Fruit fly (Drosophila melanogaster): Measurements from ENCODE around the gene kek5.

The kek5 gene

dm6 chrX:19323835-19324133 is 29.2 kb upstream of the kek5 start (continued):
- peak; percentile 69 for TF ChIP-seq CG6254 (GFP tag; optimal IDR thresholded peaks at IDR 0.05)
- peak; percentile 34 for TF ChIP-seq CG8281 (tag; optimal IDR thresholded peaks at IDR 0.05)
- TF ChIP-seq Ets97D (GFP tag; optimal IDR thresholded peaks at IDR 0.05) = peak; percentile 26
- TF ChIP-seq inv (GFP tag; IDR thresholded peaks at IDR 0.05; ENCODE audit: partially characterized antibody) = no peak
- TF ChIP-seq da (GFP tag; optimal IDR thresholded peaks at IDR 0.05) = no peak
- TF ChIP-seq CG15601 (tag; optimal IDR thresholded peaks at IDR 0.05) = peak; percentile 39
- peak; percentile 82 for TF ChIP-seq CG30403 (GFP tag; optimal IDR thresholded peaks at IDR 0.05)
- TF ChIP-seq CG14710 (tag; optimal IDR thresholded peaks at IDR 0.05) = peak; percentile 66
- no peak for TF ChIP-seq vnd (GFP tag; IDR thresholded peaks at IDR 0.05; ENCODE audit: partially characterized antibody)
- peak; percentile 52 for TF ChIP-seq wor (GFP tag; IDR thresholded peaks at IDR 0.05)
- no peak for TF ChIP-seq HLH4C (GFP tag; IDR thresholded peaks at IDR 0.05; ENCODE audit: partially characterized antibody)
- peak in 1 of 2 experiments; percentile 1 for TF ChIP-seq Trl (optimal IDR thresholded peaks at IDR 0.05)
- peak; percentile 73 for TF ChIP-seq Trl (GFP tag; optimal IDR thresholded peaks at IDR 0.05)
- peak; percentile 61; the same call in 1 of the 3 replicates for TF ChIP-seq CG11560 (tag; IDR thresholded peaks at IDR 0.05)
- TF ChIP-seq NC2α (GFP tag; optimal IDR thresholded peaks at IDR 0.05) = peak; percentile 3
- TF ChIP-seq CG7786 (GFP tag; optimal IDR thresholded peaks at IDR 0.05) = peak; percentile 67
- peak; percentile 85 for TF ChIP-seq unpg (GFP tag; optimal IDR thresholded peaks at IDR 0.05)
- TF ChIP-seq TFAM (GFP tag; optimal IDR thresholded peaks at IDR 0.05) = no peak
- peak; percentile 59; the same call in 1 of the 2 replicates for TF ChIP-seq GATAe (GFP tag; conservative IDR thresholded peaks at IDR 0.05)
- TF ChIP-seq kay (GFP tag; optimal IDR thresholded peaks at IDR 0.05) = no peak
- peak; percentile 72 for TF ChIP-seq CG1647 (GFP tag; optimal IDR thresholded peaks at IDR 0.05)
- TF ChIP-seq yki (optimal IDR thresholded peaks at IDR 0.05) = no peak
- peak; percentile 76 for TF ChIP-seq CG34422 (GFP tag; IDR thresholded peaks at IDR 0.05)
- TF ChIP-seq MBD-R2 (GFP tag; IDR thresholded peaks at IDR 0.05) = peak; percentile 73
- peak; percentile 65 to 82 for TF ChIP-seq dpn (GFP tag; optimal IDR thresholded peaks at IDR 0.05)
- TF ChIP-seq CG8388 (GFP tag; optimal IDR thresholded peaks at IDR 0.05) = peak; percentile 75
- TF ChIP-seq Blimp-1 (GFP tag; optimal IDR thresholded peaks at IDR 0.05) = peak; percentile 82
- peak; percentile 83; the same call in 1 of the 2 replicates for TF ChIP-seq al (GFP tag; IDR thresholded peaks at IDR 0.05)
- TF ChIP-seq CG2712 (tag; optimal IDR thresholded peaks at IDR 0.05) = peak; percentile 83
- peak; percentile 78 for TF ChIP-seq fd96Cb (tag; optimal IDR thresholded peaks at IDR 0.05)
- no peak for TF ChIP-seq CG3726 (GFP tag; IDR thresholded peaks at IDR 0.05)
- peak; percentile 63 for TF ChIP-seq CG16863 (GFP tag; optimal IDR thresholded peaks at IDR 0.05)
- peak; percentile 75 for TF ChIP-seq E2f1 (GFP tag; IDR thresholded peaks at IDR 0.05)
- peak; percentile 79 for TF ChIP-seq CG6765 (GFP tag; optimal IDR thresholded peaks at IDR 0.05)
- no peak for TF ChIP-seq CG7271 (tag; optimal IDR thresholded peaks at IDR 0.05)
- peak; percentile 32 for TF ChIP-seq NC2β (GFP tag; optimal IDR thresholded peaks at IDR 0.05)
- peak; percentile 83 for TF ChIP-seq Hand (GFP tag; optimal IDR thresholded peaks at IDR 0.05)
- TF ChIP-seq insv (GFP tag; optimal IDR thresholded peaks at IDR 0.05) = no peak
- TF ChIP-seq crol (GFP tag; IDR thresholded peaks at IDR 0.05) = peak; percentile 40; the same call in 1 of the 2 replicates
- TF ChIP-seq CG5245 (GFP tag; optimal IDR thresholded peaks at IDR 0.05) = peak; percentile 60
- TF ChIP-seq Adf1 (GFP tag; IDR thresholded peaks at IDR 0.05) = peak; percentile 82
- TF ChIP-seq CG1233 (GFP tag; optimal IDR thresholded peaks at IDR 0.05) = peak; percentile 54
- no peak for TF ChIP-seq aop (GFP tag; IDR thresholded peaks at IDR 0.05)
- peak; percentile 56 for TF ChIP-seq Nf-YC (tag; optimal IDR thresholded peaks at IDR 0.05)
- TF ChIP-seq ATbp (GFP tag; optimal IDR thresholded peaks at IDR 0.05) = peak; percentile 77
- peak; percentile 9 for TF ChIP-seq corto (GFP tag; optimal IDR thresholded peaks at IDR 0.05)
- TF ChIP-seq ato (GFP tag; IDR thresholded peaks at IDR 0.05; ENCODE audit: partially characterized antibody) = no peak
- TF ChIP-seq CG3065 (GFP tag; optimal IDR thresholded peaks at IDR 0.05) = peak; percentile 7
- TF ChIP-seq ken (GFP tag; IDR thresholded peaks at IDR 0.05) = 0 out of 3 replicates have a peak, but pooled peaks have one; percentile 43
- peak; percentile 85 for TF ChIP-seq so (GFP tag; IDR thresholded peaks at IDR 0.05)
- no peak for TF ChIP-seq CG42726 (GFP tag; IDR thresholded peaks at IDR 0.05; ENCODE audit: partially characterized antibody)
- peak; percentile 70 for TF ChIP-seq CG14014 (GFP tag; IDR thresholded peaks at IDR 0.05)

Measured in whole organism, embryonic.